Worm (Caenorhabditis elegans) whole organism, L4 larva: ENCODE measurements around the gene dex-1.

Source experiments
- D1046.2 ChIP-seq: fragments of 200-800 bp; sonication (Bioruptor generic); IDR thresholded peaks from 2 replicates; pipeline ENCODE4 v1.3.6; 2022; ENCODE audit warnings: missing genetic modification characterization, missing compliant biosample characterization
- F44E2.7 ChIP-seq: fragments of 200-800 bp; sonication (Bioruptor generic); IDR thresholded peaks from 2 replicates; pipeline ENCODE4 v2.1.2; 2022; ENCODE audit warnings: missing genetic modification characterization, missing compliant biosample characterization
- T20F7.1 ChIP-seq: fragments of 200-800 bp; sonication (Bioruptor generic); optimal IDR thresholded peaks from 2 replicates; lab custom pipeline; 2018; ENCODE audit warnings: mild to moderate bottlenecking, missing genetic modification characterization, missing compliant biosample characterization
- Y105C5A.15 ChIP-seq: fragments of 200-800 bp; sonication (Bioruptor generic); IDR thresholded peaks from 2 replicates; pipeline ENCODE4 v1.3.6; 2022; ENCODE audit warnings: missing genetic modification characterization, missing compliant biosample characterization
- ZK337.2 ChIP-seq: fragments of 200-800 bp; sonication (Bioruptor generic); IDR thresholded peaks from 2 replicates; pipeline ENCODE4 v1.3.6; 2022; ENCODE audit warnings: missing genetic modification reagents, missing genetic modification characterization, missing compliant biosample characterization
- ZK546.5 ChIP-seq, 2 experiments: sonication (generic microtip); optimal IDR thresholded peaks; 2 replicates each; lab custom pipeline; 2017; ENCODE audit warnings: missing biosample characterization in 2 of 2, missing genetic modification characterization in 2 of 2
- aha-1 ChIP-seq: fragments of 150-350 bp; peaks from one replicate; lab custom pipeline; 2014; ENCODE audit warnings: missing biosample characterization, missing genetic modification characterization
- ama-1 ChIP-seq: fragments of 150-350 bp; optimal IDR thresholded peaks from 2 replicates; lab custom pipeline; 2014; ENCODE audit warnings: inconsistent platforms, mixed read lengths
- attf-4 ChIP-seq: sonication (generic microtip); optimal IDR thresholded peaks from 3 replicates; lab custom pipeline; 2017; ENCODE audit warnings: missing biosample characterization, missing genetic modification characterization
- ceh-62 ChIP-seq: sonication (generic microtip); optimal IDR thresholded peaks from 2 replicates; lab custom pipeline; 2017; ENCODE audit warnings: missing biosample characterization, missing genetic modification characterization
- ces-1 ChIP-seq: fragments of 150-350 bp; sonication (generic microtip); optimal IDR thresholded peaks from 4 replicates; lab custom pipeline; 2014; ENCODE audit warnings: missing biosample characterization, missing genetic modification reagents, missing genetic modification characterization
- cey-2 ChIP-seq: sonication (generic microtip); optimal IDR thresholded peaks from 3 replicates; lab custom pipeline; 2017; ENCODE audit warnings: missing genetic modification characterization, mild to moderate bottlenecking, missing compliant biosample characterization, antibody characterized with exemption, borderline replicate concordance; ENCODE audit not compliant: insufficient read depth
- daf-16 ChIP-seq, 3 experiments: sonication (generic microtip); optimal IDR thresholded peaks; 2 replicates each; lab custom pipeline; 2016 to 2017; ENCODE audit warnings: missing genetic modification characterization in 3 of 3, missing genetic modification reagents in 3 of 3, mild to moderate bottlenecking in 2 of 3, missing compliant biosample characterization in 2 of 3, missing biosample characterization in 1 of 3, moderate library complexity in 1 of 3
- daf-19 ChIP-seq: fragments of 200-800 bp; sonication (Bioruptor generic); conservative IDR thresholded peaks from 2 replicates; pipeline ENCODE4 v1.3.6; 2022; ENCODE audit warnings: missing genetic modification characterization, missing compliant biosample characterization
- dmd-8 ChIP-seq: fragments of 200-800 bp; sonication (Bioruptor generic); IDR thresholded peaks from 2 replicates; pipeline ENCODE4 v1.3.6; 2022; ENCODE audit warnings: missing genetic modification characterization, missing compliant biosample characterization
- dpl-1 ChIP-seq: fragments of 150-350 bp; optimal IDR thresholded peaks from 2 replicates; lab custom pipeline; 2014; ENCODE audit warnings: missing biosample characterization, missing genetic modification reagents, missing genetic modification characterization
- duxl-1 ChIP-seq: sonication (generic microtip); optimal IDR thresholded peaks from 2 replicates; lab custom pipeline; 2016; ENCODE audit warnings: mild to moderate bottlenecking, missing genetic modification characterization, moderate library complexity, missing compliant biosample characterization; ENCODE audit not compliant: poor library complexity
- dve-1 ChIP-seq: sonication (generic microtip); optimal IDR thresholded peaks from 2 replicates; lab custom pipeline; 2017; ENCODE audit warnings: antibody characterized with exemption, mild to moderate bottlenecking, missing genetic modification characterization, missing compliant biosample characterization; ENCODE audit not compliant: insufficient read depth
- fos-1 ChIP-seq: fragments of 150-350 bp; optimal IDR thresholded peaks from 2 replicates; lab custom pipeline; 2014; ENCODE audit warnings: missing biosample characterization, missing genetic modification characterization
- gei-8 ChIP-seq: fragments of 200-800 bp; sonication (Bioruptor generic); optimal IDR thresholded peaks from 2 replicates; lab custom pipeline; 2018; ENCODE audit warnings: mild to moderate bottlenecking, missing genetic modification characterization, missing compliant biosample characterization
- hif-1 ChIP-seq, 2 experiments: sonication (generic microtip); optimal IDR thresholded peaks; 2 replicates each; lab custom pipeline; 2016 to 2017; ENCODE audit warnings: missing compliant biosample characterization in 2 of 2, missing genetic modification characterization in 2 of 2, missing genetic modification reagents in 2 of 2, missing genotype in 2 of 2, mild to moderate bottlenecking in 1 of 2
- hlh-11 ChIP-seq: fragments of 200-800 bp; sonication (Bioruptor generic); optimal IDR thresholded peaks from 2 replicates; lab custom pipeline; 2018; ENCODE audit warnings: mild to moderate bottlenecking, missing genetic modification characterization, missing compliant biosample characterization
- hlh-30 ChIP-seq: sonication (generic microtip); optimal IDR thresholded peaks from 2 replicates; lab custom pipeline; 2017; ENCODE audit warnings: antibody characterized with exemption, mild to moderate bottlenecking, missing genetic modification characterization, missing compliant biosample characterization; ENCODE audit not compliant: insufficient read depth
- hmg-1.1 ChIP-seq: fragments of 200-800 bp; sonication (Bioruptor generic); IDR thresholded peaks from 2 replicates; pipeline ENCODE4 v1.3.6; 2022; ENCODE audit warnings: missing genetic modification reagents, missing genetic modification characterization, missing compliant biosample characterization
- jun-1 ChIP-seq: fragments of 150-350 bp; optimal IDR thresholded peaks from 2 replicates; lab custom pipeline; 2014; ENCODE audit warnings: missing biosample characterization, missing genetic modification reagents, missing genetic modification characterization
- lim-7 ChIP-seq: fragments of 200-800 bp; sonication (Bioruptor generic); IDR thresholded peaks from 2 replicates; pipeline ENCODE4 v1.3.6; 2022; ENCODE audit warnings: missing genetic modification characterization, missing compliant biosample characterization
- lin-1 ChIP-seq: fragments of 200-800 bp; sonication (Bioruptor generic); IDR thresholded peaks from 2 replicates; pipeline ENCODE4 v1.3.6; 2022; ENCODE audit warnings: missing genetic modification reagents, missing genetic modification characterization, missing compliant biosample characterization
- lin-29 ChIP-seq: fragments of 200-800 bp; sonication (Bioruptor generic); IDR thresholded peaks from 2 replicates; pipeline ENCODE4 v1.3.6; 2022; ENCODE audit warnings: missing genetic modification reagents, missing genetic modification characterization, missing compliant biosample characterization
- lsy-2 ChIP-seq, 2 experiments: fragments of 150-350 bp in 1 of 2; sonication (generic microtip) in 1 of 2; optimal IDR thresholded peaks; 2 replicates each; lab custom pipeline; 2014 to 2017; ENCODE audit warnings: missing biosample characterization in 2 of 2, missing genetic modification characterization in 2 of 2
- mdl-1 ChIP-seq, 2 experiments: fragments of 150-350 bp in 1 of 2; sonication (generic microtip) in 1 of 2; optimal IDR thresholded peaks; 2 replicates each; lab custom pipeline; 2014 to 2017; ENCODE audit warnings: missing biosample characterization in 2 of 2, missing genetic modification characterization in 2 of 2
- mep-1 ChIP-seq: fragments of 150-350 bp; sonication (generic microtip); optimal IDR thresholded peaks from 3 replicates; lab custom pipeline; 2014; ENCODE audit warnings: missing biosample characterization, missing genetic modification characterization
- mxl-2 ChIP-seq: fragments of 200-800 bp; sonication (Bioruptor generic); conservative IDR thresholded peaks from 2 replicates; pipeline ENCODE4 v1.3.6; 2022; ENCODE audit warnings: missing genetic modification reagents, missing genetic modification characterization, missing compliant biosample characterization
- nhr-11 ChIP-seq: fragments of 150-350 bp; optimal IDR thresholded peaks from 2 replicates; lab custom pipeline; 2014; ENCODE audit warnings: missing biosample characterization, missing genetic modification characterization
- nhr-25 ChIP-seq: sonication (generic microtip); optimal IDR thresholded peaks from 2 replicates; lab custom pipeline; 2017; ENCODE audit warnings: missing genetic modification characterization, mild to moderate bottlenecking, missing compliant biosample characterization, antibody characterized with exemption, moderate library complexity, borderline replicate concordance; ENCODE audit not compliant: insufficient read depth
- nhr-28 ChIP-seq: fragments of 150-350 bp; optimal IDR thresholded peaks from 2 replicates; lab custom pipeline; 2014; ENCODE audit warnings: missing biosample characterization, missing genetic modification characterization
- nhr-41 ChIP-seq: fragments of 200-800 bp; sonication (Bioruptor generic); IDR thresholded peaks from 2 replicates; pipeline ENCODE4 v1.3.6; 2022; ENCODE audit warnings: missing genetic modification reagents, missing genetic modification characterization, missing compliant biosample characterization
- nhr-42 ChIP-seq: fragments of 200-800 bp; sonication (Bioruptor generic); IDR thresholded peaks from 2 replicates; pipeline ENCODE4 v1.3.6; 2022; ENCODE audit warnings: missing genetic modification characterization, missing compliant biosample characterization
- nhr-48 ChIP-seq: sonication (generic microtip); optimal IDR thresholded peaks from 2 replicates; lab custom pipeline; 2016; ENCODE audit warnings: mild to moderate bottlenecking, missing genetic modification characterization, missing compliant biosample characterization
- nhr-6 ChIP-seq: fragments of 150-350 bp; optimal IDR thresholded peaks from 2 replicates; lab custom pipeline; 2014; ENCODE audit warnings: missing biosample characterization, missing genetic modification characterization
- nhr-76 ChIP-seq: fragments of 150-350 bp; optimal IDR thresholded peaks from 2 replicates; lab custom pipeline; 2014; ENCODE audit warnings: missing biosample characterization, missing genetic modification characterization
- tag-97 ChIP-seq: fragments of 200-800 bp; sonication (Bioruptor generic); IDR thresholded peaks from 2 replicates; pipeline ENCODE4 v1.3.6; 2022; ENCODE audit warnings: missing genetic modification characterization, missing compliant biosample characterization
- vab-7 ChIP-seq: fragments of 200-800 bp; sonication (Bioruptor generic); IDR thresholded peaks from 2 replicates; pipeline ENCODE4 v1.3.6; 2022; ENCODE audit warnings: missing genetic modification reagents, missing genetic modification characterization, missing compliant biosample characterization
- zfp-2 ChIP-seq: sonication (generic microtip); optimal IDR thresholded peaks from 2 replicates; lab custom pipeline; 2016; ENCODE audit warnings: mild to moderate bottlenecking, missing genetic modification characterization, missing compliant biosample characterization

dex-1 gene

ce11 chrIII:5501358-5502287, 24.3 kb upstream of the dex-1 start, which contains the start of gene R02F2.1:
R02F2.1 (plus strand) TSS chrIII:5501885.
- TF ChIP-seq lim-7 (GFP tag; lab: Robert Waterston, UW) (0 out of 2 replicates have a peak, but pooled peaks have one; percentile 18), T20F7.1 (GFP tag; lab: Kevin White, UChicago) (no peak), vab-7 (GFP tag; lab: Robert Waterston, UW) (no peak), ama-1 (peak; percentile 36), mxl-2 (GFP tag; lab: Robert Waterston, UW) (0 out of 2 replicates have a peak, but pooled peaks have one; percentile 5), aha-1 (tag; lab: Kevin White, UChicago) (peak; percentile 83), dmd-8 (GFP tag; lab: Robert Waterston, UW) (no peak), tag-97 (no peak), hlh-11 (tag; lab: Kevin White, UChicago) (peak; percentile 30), attf-4 (tag; lab: Kevin White, UChicago) (no peak), lsy-2 (tag; optimal IDR thresholded peaks at IDR 0.05; lab: Kevin White, UChicago) (peak in 1 of 2 experiments; percentile 0), mep-1 (tag; lab: Kevin White, UChicago) (peak; percentile 17), daf-16 (GFP tag; optimal IDR thresholded peaks at IDR 0.05; lab: Kevin White, UChicago) (no peak), daf-16 (tag; optimal IDR thresholded peaks at IDR 0.05; lab: Kevin White, UChicago) (peak; percentile 67), dve-1 (tag; lab: Kevin White, UChicago) (peak; percentile 59), nhr-6 (peak; percentile 0), mdl-1 (tag; optimal IDR thresholded peaks at IDR 0.05; lab: Kevin White, UChicago) (peak in 1 of 2 experiments; percentile 50), hlh-30 (tag; lab: Kevin White, UChicago) (peak; percentile 90), nhr-28 (peak; percentile 32), hif-1 (tag; optimal IDR thresholded peaks at IDR 0.05; lab: Kevin White, UChicago) (peak in 1 of 2 experiments; percentile 38)

- peak; percentile 49 for TF ChIP-seq nhr-48 (tag; lab: Kevin White, UChicago)
- peak; percentile 57 for TF ChIP-seq nhr-25
- no peak for TF ChIP-seq gei-8 (GFP tag; lab: Kevin White, UChicago)
- TF ChIP-seq cey-2 (tag; lab: Kevin White, UChicago) = peak; percentile 34
- peak; percentile 98 for TF ChIP-seq aha-1 (tag; lab: Kevin White, UChicago)
- peak; percentile 85 for TF ChIP-seq T20F7.1 (GFP tag; lab: Kevin White, UChicago)
- TF ChIP-seq hlh-30 (tag; lab: Kevin White, UChicago) = peak; percentile 91
- no peak for TF ChIP-seq Y105C5A.15 (GFP tag; lab: Robert Waterston, UW)
- TF ChIP-seq nhr-42 (GFP tag; lab: Robert Waterston, UW) = no peak
- peak; percentile 77 for TF ChIP-seq ama-1
- TF ChIP-seq dpl-1 (GFP tag; lab: Kevin White, UChicago) = peak; percentile 15
- TF ChIP-seq ZK546.5 (tag; optimal IDR thresholded peaks at IDR 0.05; lab: Kevin White, UChicago) = no peak
- TF ChIP-seq nhr-41 = 0 out of 2 replicates have a peak, but pooled peaks have one; percentile 30
- TF ChIP-seq fos-1 (tag; lab: Kevin White, UChicago) = no peak
- TF ChIP-seq dve-1 (tag; lab: Kevin White, UChicago) = peak; percentile 92
- no peak for TF ChIP-seq dmd-8 (GFP tag; lab: Robert Waterston, UW)
- TF ChIP-seq lin-1 (GFP tag; lab: Robert Waterston, UW) = no peak; the same call in 1 of the 2 replicates
- peak; percentile 46 for TF ChIP-seq nhr-11 (tag; lab: Kevin White, UChicago)
- TF ChIP-seq D1046.2 (GFP tag; lab: Robert Waterston, UW) = no peak
- TF ChIP-seq hmg-1.1 = peak; percentile 49; the same call in 1 of the 2 replicates
- TF ChIP-seq duxl-1 (tag; lab: Kevin White, UChicago) = no peak
- TF ChIP-seq ceh-62 (tag; lab: Kevin White, UChicago) = no peak
- TF ChIP-seq ces-1 (GFP tag; lab: Kevin White, UChicago) = no peak
- TF ChIP-seq lin-29 (GFP tag; lab: Robert Waterston, UW) = no peak
- TF ChIP-seq nhr-76 (tag; lab: Kevin White, UChicago) = no peak
- no peak for TF ChIP-seq jun-1 (tag; lab: Kevin White, UChicago)
- no peak for TF ChIP-seq ZK337.2 (GFP tag; lab: Robert Waterston, UW)
- no peak for TF ChIP-seq daf-16 (GFP tag; optimal IDR thresholded peaks at IDR 0.05; lab: Kevin White, UChicago)
- peak; percentile 83 for TF ChIP-seq daf-16 (tag; optimal IDR thresholded peaks at IDR 0.05; lab: Kevin White, UChicago)
- TF ChIP-seq daf-19 (GFP tag; lab: Robert Waterston, UW) = no peak
- TF ChIP-seq zfp-2 (tag; lab: Kevin White, UChicago) = no peak
- no peak for TF ChIP-seq F44E2.7 (GFP tag; lab: Robert Waterston, UW)
Observed at ce11 chrIII:5502915-5503575, 22.9 kb upstream of the dex-1 start.
